Fruit fly (Drosophila melanogaster) whole organism, embryonic: ENCODE results near the gene Tim17a1.

Experiments used
- B-H1 ChIP-seq: fragments of 200-800 bp; sonication (Bioruptor generic); IDR thresholded peaks from 3 replicates; pipeline ENCODE4 v1.3.6; 2022; ENCODE audit warnings: missing biosample characterization, missing genetic modification characterization
- CG10462 ChIP-seq: fragments of 200-800 bp; sonication (Bioruptor generic); optimal IDR thresholded peaks from 2 replicates; lab custom pipeline; 2016; ENCODE audit warnings: missing biosample characterization, missing genetic modification characterization
- CG10543 ChIP-seq: fragments of 200-800 bp; sonication (Bioruptor generic); optimal IDR thresholded peaks from 3 replicates; lab custom pipeline; 2017; ENCODE audit warnings: missing biosample characterization, mild to moderate bottlenecking, missing genetic modification characterization, moderate library complexity
- CG12104 ChIP-seq: fragments of 200-800 bp; sonication (Bioruptor generic); optimal IDR thresholded peaks from 3 replicates; lab custom pipeline; 2016; ENCODE audit warnings: missing biosample characterization, missing genetic modification characterization
- CG15479 ChIP-seq: fragments of 200-800 bp; sonication (Bioruptor generic); optimal IDR thresholded peaks from 3 replicates; lab custom pipeline; 2019; ENCODE audit warnings: missing biosample characterization, mild to moderate bottlenecking, missing genetic modification characterization, moderate library complexity
- CG17385 ChIP-seq: fragments of 200-800 bp; sonication (Bioruptor generic); optimal IDR thresholded peaks from 3 replicates; lab custom pipeline; 2018; ENCODE audit warnings: missing biosample characterization, mild to moderate bottlenecking, missing genetic modification characterization
- CG3407 ChIP-seq: fragments of 200-800 bp; sonication (Bioruptor generic); optimal IDR thresholded peaks from 2 replicates; lab custom pipeline; 2018; ENCODE audit warnings: missing biosample characterization, mild to moderate bottlenecking, missing genetic modification characterization
- CG3726 ChIP-seq: fragments of 200-800 bp; sonication (Bioruptor generic); IDR thresholded peaks from 3 replicates; pipeline ENCODE4, ENCODE4 v1.3.6; 2022; ENCODE audit warnings: missing biosample characterization, missing genetic modification characterization
- CG43689 ChIP-seq: fragments of 200-800 bp; sonication (Bioruptor generic); IDR thresholded peaks from 2 replicates; pipeline ENCODE4 v1.3.6; 2022; ENCODE audit warnings: missing biosample characterization, missing genetic modification characterization
- CG4707 ChIP-seq: fragments of 200-800 bp; sonication (Bioruptor generic); optimal IDR thresholded peaks from 2 replicates; lab custom pipeline; 2018; ENCODE audit warnings: missing biosample characterization, mild to moderate bottlenecking, missing genetic modification characterization, moderate library complexity
- CG7271 ChIP-seq: fragments of 200-800 bp; sonication (Bioruptor generic); optimal IDR thresholded peaks from 2 replicates; lab custom pipeline; 2018; ENCODE audit warnings: missing biosample characterization, mild to moderate bottlenecking, missing genetic modification characterization, moderate library complexity
- CG7745 ChIP-seq: fragments of 200-800 bp; sonication (Bioruptor generic); optimal IDR thresholded peaks from 2 replicates; lab custom pipeline; 2018; ENCODE audit warnings: missing biosample characterization, mild to moderate bottlenecking, missing genetic modification characterization, moderate library complexity
- CG8388 ChIP-seq: fragments of 200-800 bp; sonication (Bioruptor generic); optimal IDR thresholded peaks from 2 replicates; lab custom pipeline; 2019; ENCODE audit warnings: missing biosample characterization, mild to moderate bottlenecking, missing genetic modification characterization, moderate library complexity
- CG9797 ChIP-seq: fragments of 200-800 bp; sonication (Bioruptor generic); optimal IDR thresholded peaks from 3 replicates; lab custom pipeline; 2018; ENCODE audit warnings: missing biosample characterization, mild to moderate bottlenecking, missing genetic modification characterization
- CG9932 ChIP-seq: fragments of 200-800 bp; sonication (Bioruptor generic); IDR thresholded peaks from 2 replicates; pipeline ENCODE4 v1.3.6; 2022; ENCODE audit warnings: missing biosample characterization, missing genetic modification characterization
- Deaf1 ChIP-seq: fragments of 200-800 bp; optimal IDR thresholded peaks from 3 replicates; lab custom pipeline; 2019; ENCODE audit warnings: missing biosample characterization, mild to moderate bottlenecking, missing genetic modification characterization, moderate library complexity
- Dip3 ChIP-seq: fragments of 200-800 bp; sonication (Bioruptor generic); optimal IDR thresholded peaks from 3 replicates; lab custom pipeline; 2016; ENCODE audit warnings: missing biosample characterization, missing genetic modification characterization
- Dll ChIP-seq: fragments of 200-800 bp; sonication (Bioruptor generic); IDR thresholded peaks from 4 replicates; pipeline ENCODE4 v1.3.6; 2022; ENCODE audit warnings: missing biosample characterization, missing genetic modification characterization; ENCODE audit not compliant: partially characterized antibody
- Doc2 ChIP-seq: fragments of 200-800 bp; sonication (Bioruptor generic); IDR thresholded peaks from 2 replicates; pipeline ENCODE4 v1.3.6; 2022; ENCODE audit warnings: missing biosample characterization, missing genetic modification characterization
- Ets65A ChIP-seq: fragments of 200-800 bp; sonication (Bioruptor generic); peaks from one replicate; lab custom pipeline; 2016; ENCODE audit warnings: missing biosample characterization, missing genetic modification characterization
- HHEX ChIP-seq: fragments of 200-800 bp; sonication (Bioruptor generic); optimal IDR thresholded peaks from 3 replicates; lab custom pipeline; 2017; ENCODE audit warnings: missing biosample characterization, mild to moderate bottlenecking, missing genetic modification characterization, missing genetic modification reagents
- HmgD ChIP-seq: fragments of 200-800 bp; sonication (Bioruptor generic); optimal IDR thresholded peaks from 3 replicates; lab custom pipeline; 2016; ENCODE audit warnings: missing biosample characterization, missing genetic modification characterization
- Hmx ChIP-seq: fragments of 200-800 bp; sonication (Bioruptor generic); optimal IDR thresholded peaks from 2 replicates; lab custom pipeline; 2016; ENCODE audit warnings: missing biosample characterization, missing genetic modification characterization
- Lim3 ChIP-seq: fragments of 200-800 bp; sonication (Bioruptor generic); IDR thresholded peaks from 2 replicates; pipeline ENCODE4 v1.3.6; 2022; ENCODE audit warnings: missing biosample characterization, missing genetic modification characterization
- NC2β ChIP-seq: fragments of 200-800 bp; sonication (Bioruptor generic); optimal IDR thresholded peaks from 2 replicates; lab custom pipeline; 2016; ENCODE audit warnings: missing biosample characterization, missing genetic modification characterization
- NK7.1 ChIP-seq: fragments of 200-800 bp; sonication (Bioruptor generic); optimal IDR thresholded peaks from 3 replicates; lab custom pipeline; 2016; ENCODE audit warnings: missing biosample characterization, missing genetic modification characterization
- Opbp ChIP-seq: fragments of 200-800 bp; sonication (Bioruptor generic); IDR thresholded peaks from 3 replicates; pipeline ENCODE4 v1.3.6; 2022; ENCODE audit warnings: missing biosample characterization, missing genetic modification characterization; ENCODE audit not compliant: partially characterized antibody
- Rfx ChIP-seq: fragments of 200-800 bp; sonication (Bioruptor generic); IDR thresholded peaks from 2 replicates; pipeline ENCODE4 v1.3.6; 2022; ENCODE audit warnings: missing biosample characterization, missing genetic modification characterization
- Spps ChIP-seq: fragments of 200-800 bp; sonication (Bioruptor generic); optimal IDR thresholded peaks from 2 replicates; lab custom pipeline; 2018; ENCODE audit warnings: missing biosample characterization, mild to moderate bottlenecking, missing genetic modification characterization
- Taf1 ChIP-seq: fragments of 200-800 bp; sonication (Bioruptor generic); IDR thresholded peaks from 2 replicates; pipeline ENCODE4 v1.3.6; 2022; ENCODE audit warnings: missing biosample characterization, missing genetic modification characterization
- ara ChIP-seq: fragments of 200-800 bp; sonication (Bioruptor generic); IDR thresholded peaks from 2 replicates; pipeline ENCODE4 v1.3.6; 2022; ENCODE audit warnings: missing biosample characterization, missing genetic modification characterization
- ash1 ChIP-seq: fragments of 200-800 bp; sonication (Bioruptor generic); optimal IDR thresholded peaks from 2 replicates; lab custom pipeline; 2018; ENCODE audit warnings: missing biosample characterization, mild to moderate bottlenecking, missing genetic modification characterization
- bowl ChIP-seq: fragments of 200-800 bp; sonication (Bioruptor generic); IDR thresholded peaks from 2 replicates; pipeline ENCODE4 v1.3.6; 2022; ENCODE audit warnings: missing biosample characterization, missing genetic modification characterization
- cas ChIP-seq: fragments of 200-800 bp; sonication (Bioruptor generic); IDR thresholded peaks from 2 replicates; pipeline ENCODE4 v1.3.6; 2022; ENCODE audit warnings: missing biosample characterization, missing genetic modification characterization
- chif ChIP-seq, 2 experiments: fragments of 200-800 bp; sonication (Bioruptor generic); optimal IDR thresholded peaks; 3 replicates each; lab custom pipeline; 2016; ENCODE audit warnings: missing biosample characterization in 2 of 2, missing genetic modification characterization in 2 of 2
- dm ChIP-seq: fragments of 200-800 bp; sonication (Bioruptor generic); optimal IDR thresholded peaks from 3 replicates; lab custom pipeline; 2016; ENCODE audit warnings: missing biosample characterization, missing genetic modification characterization
- inv ChIP-seq: fragments of 200-800 bp; sonication (Bioruptor generic); IDR thresholded peaks from 2 replicates; pipeline ENCODE4 v1.3.6; 2022; ENCODE audit warnings: missing biosample characterization, missing genetic modification characterization; ENCODE audit not compliant: partially characterized antibody
- jigr1 ChIP-seq: fragments of 200-800 bp; sonication (Bioruptor generic); IDR thresholded peaks from 3 replicates; pipeline ENCODE4 v1.3.6; 2022; ENCODE audit warnings: missing biosample characterization, missing genetic modification characterization
- kni ChIP-seq: fragments of 200-800 bp; sonication (Bioruptor generic); optimal IDR thresholded peaks from 3 replicates; lab custom pipeline; 2017; ENCODE audit warnings: mild to moderate bottlenecking, missing biosample characterization, missing genetic modification reagents, missing genetic modification characterization
- lilli ChIP-seq: fragments of 200-800 bp; sonication (Bioruptor generic); optimal IDR thresholded peaks from 3 replicates; lab custom pipeline; 2016; ENCODE audit warnings: missing biosample characterization, missing genetic modification characterization
- maf-S ChIP-seq: fragments of 200-800 bp; sonication (Bioruptor generic); optimal IDR thresholded peaks from 2 replicates; lab custom pipeline; 2016; ENCODE audit warnings: missing biosample characterization, missing genetic modification characterization
- mirr ChIP-seq: fragments of 200-800 bp; sonication (Bioruptor generic); optimal IDR thresholded peaks from 3 replicates; lab custom pipeline; 2018; ENCODE audit warnings: missing biosample characterization, mild to moderate bottlenecking, missing genetic modification characterization
- oc ChIP-seq: fragments of 200-800 bp; sonication (Bioruptor generic); optimal IDR thresholded peaks from 2 replicates; lab custom pipeline; 2018; ENCODE audit warnings: missing biosample characterization, mild to moderate bottlenecking, missing genetic modification characterization, moderate library complexity
- pum ChIP-seq: fragments of 200-800 bp; sonication (Bioruptor generic); optimal IDR thresholded peaks from 2 replicates; lab custom pipeline; 2016; ENCODE audit warnings: missing biosample characterization, missing genetic modification characterization
- sc ChIP-seq, 3 experiments: fragments of >200 bp in 2 of 3; fragments of 200-800 bp in 1 of 3; sonication (Bioruptor generic) in 1 of 3; optimal IDR thresholded peaks; 2 replicates in 2 of 3; 3 replicates in 1 of 3; lab custom pipeline; 2017; ENCODE audit warnings: mild to moderate bottlenecking in 1 of 3, missing biosample characterization in 1 of 3, missing genetic modification characterization in 1 of 3, missing genetic modification reagents in 1 of 3
- sens ChIP-seq: fragments of 200-800 bp; sonication (Bioruptor generic); peaks from one replicate; lab custom pipeline; 2016; ENCODE audit warnings: missing biosample characterization, missing genetic modification characterization
- ssp ChIP-seq: fragments of 200-800 bp; sonication (Bioruptor generic); IDR thresholded peaks from 2 replicates; pipeline ENCODE4 v1.3.6; 2022; ENCODE audit warnings: missing biosample characterization, missing genetic modification characterization
- stwl ChIP-seq: fragments of 200-800 bp; sonication (Bioruptor generic); optimal IDR thresholded peaks from 3 replicates; lab custom pipeline; 2018; ENCODE audit warnings: missing biosample characterization, mild to moderate bottlenecking, missing genetic modification characterization, moderate library complexity
- trh ChIP-seq: fragments of 200-800 bp; sonication (Bioruptor generic); optimal IDR thresholded peaks from 2 replicates; lab custom pipeline; 2016; ENCODE audit warnings: missing biosample characterization, missing genetic modification characterization
- twi ChIP-seq: fragments of 200-800 bp; optimal IDR thresholded peaks from 2 replicates; lab custom pipeline; 2019; ENCODE audit warnings: missing biosample characterization, mild to moderate bottlenecking, missing genetic modification characterization, moderate library complexity
- zen ChIP-seq: fragments of 200-800 bp; sonication (Bioruptor generic); optimal IDR thresholded peaks from 3 replicates; lab custom pipeline; 2018; ENCODE audit warnings: missing biosample characterization, mild to moderate bottlenecking, missing genetic modification characterization, moderate library complexity

Gene Tim17a1

DNA sequence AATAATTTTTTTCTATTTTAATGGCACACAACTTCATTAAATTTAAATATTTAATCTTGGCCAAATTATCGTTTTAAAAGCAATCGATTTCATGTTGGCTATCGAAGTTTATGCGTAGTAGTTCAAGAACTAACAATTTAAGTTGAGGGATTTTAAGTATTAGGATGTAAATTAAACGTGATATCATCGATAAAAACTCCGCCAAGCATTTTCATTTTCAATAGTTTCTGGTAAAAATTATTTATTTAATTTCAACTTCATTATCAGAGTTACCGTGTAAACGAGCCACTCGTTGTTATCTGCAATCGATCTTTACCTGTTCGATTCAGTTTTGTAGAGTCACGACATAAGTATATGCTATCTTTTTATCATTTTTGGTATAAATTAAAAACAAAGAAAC is 38.5 kb upstream of the Tim17a1 start (continued):
- TF ChIP-seq ash1 (GFP tag; lab: Kevin White, UChicago), result peak; percentile 85
- TF ChIP-seq CG4707 (GFP tag; lab: Kevin White, UChicago), result peak; percentile 94
- peak; percentile 98 for TF ChIP-seq CG12104
- no peak for TF ChIP-seq inv (GFP tag; lab: Robert Waterston, UW)
- peak; percentile 93; the same call in 2 of the 3 replicates for TF ChIP-seq B-H1 (GFP tag; lab: Robert Waterston, UW)
- TF ChIP-seq HHEX (GFP tag; lab: Kevin White, UChicago), result peak; percentile 98
- TF ChIP-seq Hmx (GFP tag; lab: Kevin White, UChicago), result peak; percentile 87
- TF ChIP-seq CG3726, result peak; percentile 89
- TF ChIP-seq NC2β (GFP tag; lab: Kevin White, UChicago), result peak; percentile 99
- peak; percentile 95 for TF ChIP-seq CG3407
- peak; percentile 98 for TF ChIP-seq Ets65A (GFP tag; lab: Kevin White, UChicago)
- peak; percentile 100 for TF ChIP-seq zen (tag; lab: Kevin White, UChicago)
- TF ChIP-seq CG10462 (GFP tag; lab: Kevin White, UChicago), result peak; percentile 93
- TF ChIP-seq CG8388 (GFP tag; lab: Kevin White, UChicago), result peak; percentile 98
- peak; percentile 100 for TF ChIP-seq CG10543 (GFP tag; lab: Kevin White, UChicago)
- TF ChIP-seq NK7.1 (GFP tag; lab: Kevin White, UChicago), result peak; percentile 95
- TF ChIP-seq oc (tag; lab: Kevin White, UChicago), result peak; percentile 98
- peak; percentile 97 for TF ChIP-seq Rfx (GFP tag; lab: Robert Waterston, UW)
- peak; percentile 99 for TF ChIP-seq sens (GFP tag; lab: Kevin White, UChicago)
- TF ChIP-seq CG7745 (tag; lab: Kevin White, UChicago), result peak; percentile 92
- peak; percentile 91 for TF ChIP-seq trh (GFP tag; lab: Kevin White, UChicago)
- TF ChIP-seq bowl (GFP tag; lab: Robert Waterston, UW), result peak; percentile 95
- peak; percentile 99 for TF ChIP-seq kni (GFP tag; lab: Kevin White, UChicago)
- peak; percentile 99 for TF ChIP-seq mirr (GFP tag; lab: Kevin White, UChicago)
- peak; percentile 96 for TF ChIP-seq lilli
- peak; percentile 88 for TF ChIP-seq Lim3 (GFP tag; lab: Robert Waterston, UW)
- no peak for TF ChIP-seq sc (optimal IDR thresholded peaks at IDR 0.05; lab: Kevin White, UChicago)
- TF ChIP-seq sc (GFP tag; optimal IDR thresholded peaks at IDR 0.05; lab: Kevin White, UChicago), result peak; percentile 94
- TF ChIP-seq HmgD (GFP tag; lab: Kevin White, UChicago), result peak; percentile 93
- no peak for TF ChIP-seq Opbp (GFP tag; lab: Robert Waterston, UW)
- TF ChIP-seq Doc2 (GFP tag; lab: Robert Waterston, UW), result no peak
- TF ChIP-seq Dip3 (GFP tag; lab: Kevin White, UChicago), result peak; percentile 91
- TF ChIP-seq stwl (tag; lab: Kevin White, UChicago), result peak; percentile 99
- peak; percentile 92 for TF ChIP-seq Taf1 (GFP tag; lab: Robert Waterston, UW)
- TF ChIP-seq CG15479, result peak; percentile 71
- TF ChIP-seq CG17385, result peak; percentile 96
- TF ChIP-seq cas (GFP tag; lab: Robert Waterston, UW), result peak; percentile 89
- peak; percentile 85 for TF ChIP-seq dm (GFP tag; lab: Kevin White, UChicago)
- TF ChIP-seq Spps, result peak; percentile 98
- TF ChIP-seq jigr1 (GFP tag; lab: Robert Waterston, UW), result peak; percentile 76; the same call in 2 of the 3 replicates
- TF ChIP-seq CG7271 (tag; lab: Kevin White, UChicago), result peak; percentile 98
- TF ChIP-seq twi, result peak; percentile 97
- no peak; the same call in 1 of the 2 replicates for TF ChIP-seq CG9932 (GFP tag; lab: Robert Waterston, UW)
- peak; percentile 95 to 99 for TF ChIP-seq chif (GFP tag; optimal IDR thresholded peaks at IDR 0.05; lab: Kevin White, UChicago)
- peak; percentile 94 for TF ChIP-seq maf-S (GFP tag; lab: Kevin White, UChicago)
- TF ChIP-seq pum (GFP tag; lab: Kevin White, UChicago), result peak; percentile 90
- peak; percentile 91 for TF ChIP-seq Deaf1 (tag; lab: Kevin White, UChicago)
- TF ChIP-seq Dll (GFP tag; lab: Robert Waterston, UW), result peak; percentile 72
- TF ChIP-seq ara (GFP tag; lab: Robert Waterston, UW), result peak; percentile 99
- peak; percentile 76 for TF ChIP-seq ssp (GFP tag; lab: Robert Waterston, UW)
- peak; percentile 88 for TF ChIP-seq CG43689 (GFP tag; lab: Robert Waterston, UW)
- peak; percentile 41 for TF ChIP-seq CG9797
